Worm (Caenorhabditis elegans): ENCODE results near the gene efa-6.

efa-6 gene

DNA sequence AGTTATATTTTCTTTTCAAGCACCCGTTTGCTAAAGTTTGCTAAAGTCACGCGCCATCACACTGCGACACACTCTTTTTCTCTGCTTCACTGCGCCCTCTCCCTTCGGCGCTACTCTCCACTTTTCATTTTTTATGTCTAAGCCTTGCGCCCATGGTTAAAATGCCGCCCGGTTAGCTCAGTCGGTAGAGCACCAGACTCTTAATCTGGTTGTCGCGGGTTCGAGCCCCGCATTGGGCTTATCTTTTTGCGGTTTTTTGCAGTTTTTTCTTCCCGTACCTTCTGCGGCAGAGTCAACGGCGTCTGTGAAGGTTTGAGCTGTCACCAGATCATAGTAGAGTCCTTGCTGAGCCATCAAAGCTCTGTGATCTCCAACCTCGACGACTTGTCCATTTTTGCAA lies 19.9 kb downstream of the efa-6 start (continued):
- TF ChIP-seq tbx-2 (tag; optimal IDR thresholded peaks at IDR 0.05) = peak; percentile 31
- TF ChIP-seq ets-4 (tag; optimal IDR thresholded peaks at IDR 0.05) = peak; percentile 44
- peak; percentile 41 for TF ChIP-seq hlh-8 (tag; optimal IDR thresholded peaks at IDR 0.05)
- peak; percentile 73 for TF ChIP-seq unc-42 (tag; optimal IDR thresholded peaks at IDR 0.05)
- TF ChIP-seq C08G9.2 (tag; optimal IDR thresholded peaks at IDR 0.05) = peak; percentile 70
- peak; percentile 74 for TF ChIP-seq T23F11.4 (GFP tag; optimal IDR thresholded peaks at IDR 0.05)
- peak; percentile 65 for TF ChIP-seq ceh-31 (tag; optimal IDR thresholded peaks at IDR 0.05)
- TF ChIP-seq pqm-1 (tag; optimal IDR thresholded peaks at IDR 0.05) = peak; percentile 90
- peak; percentile 66 for TF ChIP-seq Y22D7AL.16 (tag; optimal IDR thresholded peaks at IDR 0.05)
- peak; percentile 68 for TF ChIP-seq syd-9 (tag; optimal IDR thresholded peaks at IDR 0.05)
- no peak for TF ChIP-seq elt-4 (tag; optimal IDR thresholded peaks at IDR 0.05)
- no peak for TF ChIP-seq ceh-30 (tag; optimal IDR thresholded peaks at IDR 0.05)
- TF ChIP-seq sox-4 (tag; optimal IDR thresholded peaks at IDR 0.05) = peak; percentile 82
- peak; percentile 87 for TF ChIP-seq ceh-18 (tag; optimal IDR thresholded peaks at IDR 0.05)
- TF ChIP-seq fax-1 (tag; optimal IDR thresholded peaks at IDR 0.05) = peak; percentile 57
- no peak for TF ChIP-seq ceh-22 (tag; optimal IDR thresholded peaks at IDR 0.05)
- peak; percentile 50 for TF ChIP-seq mec-3 (tag; optimal IDR thresholded peaks at IDR 0.05; ENCODE audit: borderline replicate concordance)
- no peak for TF ChIP-seq pha-4 (tag; optimal IDR thresholded peaks at IDR 0.05)
- TF ChIP-seq pros-1 (tag; optimal IDR thresholded peaks at IDR 0.05) = no peak
- peak; percentile 64 for TF ChIP-seq hlh-6 (tag; optimal IDR thresholded peaks at IDR 0.05)
- TF ChIP-seq ceh-34 (tag; optimal IDR thresholded peaks at IDR 0.05) = peak; percentile 40
- peak; percentile 17 for TF ChIP-seq tbx-7 (tag; optimal IDR thresholded peaks at IDR 0.05)
- TF ChIP-seq ceh-9 (tag; optimal IDR thresholded peaks at IDR 0.05) = peak; percentile 59
- TF ChIP-seq K02D7.2 (tag; optimal IDR thresholded peaks at IDR 0.05) = peak; percentile 66
- TF ChIP-seq lim-6 (tag; optimal IDR thresholded peaks at IDR 0.05) = no peak

DNA sequence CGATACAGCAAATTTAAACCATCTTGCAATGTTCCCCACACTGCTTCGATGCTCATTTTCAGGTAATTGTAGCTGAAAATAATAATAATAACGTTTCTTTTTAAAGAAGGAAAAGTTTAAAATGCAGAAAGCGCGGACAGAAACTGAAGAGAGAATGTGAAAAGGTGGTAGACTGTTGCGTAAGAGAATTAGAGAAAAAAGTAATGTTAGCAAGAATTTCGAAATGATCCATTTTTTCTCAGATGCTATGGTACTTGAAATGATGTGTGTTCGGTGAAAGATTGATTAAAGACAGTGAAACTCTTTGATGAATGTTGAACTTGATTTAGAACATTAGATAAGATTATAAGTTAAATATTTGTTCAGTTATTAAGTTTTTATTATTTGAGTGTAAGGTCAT lies 24.2 kb downstream of the efa-6 start, which contains the start of gene cul-6:
Gene cul-6, minus strand, starts transcription at position 79 of the 400 bp plus-strand sequence.
- no peak for TF ChIP-seq ets-4 (tag; optimal IDR thresholded peaks at IDR 0.05)
- no peak for TF ChIP-seq tbx-2 (tag; optimal IDR thresholded peaks at IDR 0.05)
- no peak for TF ChIP-seq fkh-10 (GFP tag; optimal IDR thresholded peaks at IDR 0.05)

- TF ChIP-seq lin-11 (tag; optimal IDR thresholded peaks at IDR 0.05) (no peak), pag-3 (tag; optimal IDR thresholded peaks at IDR 0.05; ENCODE audit: borderline replicate concordance) (no peak), ceh-19 (GFP tag; optimal IDR thresholded peaks at IDR 0.05) (no peak), unc-42 (tag; optimal IDR thresholded peaks at IDR 0.05) (no peak), sdc-2 (tag; optimal IDR thresholded peaks at IDR 0.05) (no peak), che-1 (tag; optimal IDR thresholded peaks at IDR 0.05) (no peak), ets-4 (tag; optimal IDR thresholded peaks at IDR 0.05) (no peak), nfya-1 (tag; optimal IDR thresholded peaks at IDR 0.05) (no peak), C08G9.2 (tag; optimal IDR thresholded peaks at IDR 0.05) (no peak), hlh-15 (tag; optimal IDR thresholded peaks at IDR 0.05) (no peak)
Measured at ce11 chrIV:12585966-12586365, 28.6 kb downstream of the efa-6 start, which contains the start of gene K08E7.8. Gene K08E7.8, minus strand, starts transcription at chrIV:12586066.

- peak; percentile 49 for TF ChIP-seq ceh-48 (tag; optimal IDR thresholded peaks at IDR 0.05)
- TF ChIP-seq nfya-1 (tag; optimal IDR thresholded peaks at IDR 0.05) = peak; percentile 42
- TF ChIP-seq C38D4.7 (GFP tag; optimal IDR thresholded peaks at IDR 0.05) = no peak
- peak; percentile 68 for TF ChIP-seq unc-42 (tag; optimal IDR thresholded peaks at IDR 0.05)
- TF ChIP-seq ceh-19 (GFP tag; optimal IDR thresholded peaks at IDR 0.05) = peak; percentile 48
- TF ChIP-seq fkh-6 (tag; optimal IDR thresholded peaks at IDR 0.05) = peak; percentile 4
- peak; percentile 38 for TF ChIP-seq tbx-2 (tag; optimal IDR thresholded peaks at IDR 0.05)
- peak; percentile 27 for TF ChIP-seq sdc-2 (tag; optimal IDR thresholded peaks at IDR 0.05)
- peak; percentile 74 for TF ChIP-seq ceh-31 (tag; optimal IDR thresholded peaks at IDR 0.05)
- TF ChIP-seq K02D7.2 (tag; optimal IDR thresholded peaks at IDR 0.05) = no peak
Measured at ce11 chrIV:12584146-12584545, 30.4 kb downstream of the efa-6 start.

Measured in whole organism, late embryonic.